Fruit fly (Drosophila melanogaster) whole organism, prepupa: ENCODE data around the gene hale.

Experiments
- Blimp-1 ChIP-seq: fragments of 200-800 bp; sonication (Bioruptor generic); optimal IDR thresholded peaks from 3 replicates; lab custom pipeline; 2017; ENCODE audit warnings: missing biosample characterization, missing genetic modification characterization, mild to moderate bottlenecking, moderate library complexity, missing genetic modification reagents
- CG10669 ChIP-seq: fragments of 200-800 bp; sonication (Bioruptor generic); optimal IDR thresholded peaks from 3 replicates; lab custom pipeline; 2018; ENCODE audit warnings: missing biosample characterization, mild to moderate bottlenecking, missing genetic modification characterization, moderate library complexity
- CG11294 ChIP-seq: fragments of 200-800 bp; sonication (Bioruptor generic); IDR thresholded peaks from 2 replicates; pipeline ENCODE4 v1.3.6; 2022; ENCODE audit warnings: missing biosample characterization, missing genetic modification characterization
- CG15336 ChIP-seq: fragments of 200-800 bp; sonication (Bioruptor generic); IDR thresholded peaks from 2 replicates; pipeline ENCODE4 v1.3.6; 2022; ENCODE audit warnings: missing biosample characterization, missing genetic modification characterization
- CG1621 ChIP-seq: fragments of 200-800 bp; sonication (Bioruptor generic); optimal IDR thresholded peaks from 3 replicates; lab custom pipeline; 2018; ENCODE audit warnings: missing biosample characterization, mild to moderate bottlenecking, missing genetic modification characterization
- CG31627 ChIP-seq: fragments of 200-800 bp; sonication (Bioruptor generic); optimal IDR thresholded peaks from 3 replicates; lab custom pipeline; 2016; ENCODE audit warnings: missing biosample characterization, missing genetic modification characterization
- CG34406 ChIP-seq: fragments of 200-800 bp; sonication (Bioruptor generic); optimal IDR thresholded peaks from 3 replicates; lab custom pipeline; 2016; ENCODE audit warnings: missing biosample characterization, missing genetic modification characterization
- CG3919 ChIP-seq: fragments of 200-800 bp; sonication (Bioruptor generic); optimal IDR thresholded peaks from 3 replicates; lab custom pipeline; 2016; ENCODE audit warnings: missing biosample characterization, missing genetic modification characterization
- CG4318 ChIP-seq: fragments of 200-800 bp; sonication (Bioruptor generic); optimal IDR thresholded peaks from 3 replicates; lab custom pipeline; 2017; ENCODE audit warnings: missing biosample characterization, mild to moderate bottlenecking, missing genetic modification characterization
- CG8319 ChIP-seq: fragments of 200-800 bp; sonication (Bioruptor generic); optimal IDR thresholded peaks from 3 replicates; lab custom pipeline; 2016; ENCODE audit warnings: missing biosample characterization, missing genetic modification characterization
- CG8632 ChIP-seq: fragments of 200-800 bp; sonication (Bioruptor generic); optimal IDR thresholded peaks from 3 replicates; lab custom pipeline; 2016; ENCODE audit warnings: missing biosample characterization, missing genetic modification characterization
- CG9139 ChIP-seq: fragments of 200-800 bp; sonication (Bioruptor generic); optimal IDR thresholded peaks from 3 replicates; lab custom pipeline; 2017; ENCODE audit warnings: missing biosample characterization, mild to moderate bottlenecking, missing genetic modification characterization
- Eip75B ChIP-seq: fragments of 200-800 bp; sonication (Bioruptor generic); optimal IDR thresholded peaks from 3 replicates; lab custom pipeline; 2016; ENCODE audit warnings: missing biosample characterization, missing genetic modification characterization
- Eip78C ChIP-seq: fragments of 200-800 bp; sonication (Bioruptor generic); peaks from one replicate; lab custom pipeline; 2016; ENCODE audit warnings: missing biosample characterization, missing genetic modification characterization
- Eip93F ChIP-seq: fragments of 200-800 bp; sonication (Bioruptor generic); optimal IDR thresholded peaks from 2 replicates; lab custom pipeline; 2016; ENCODE audit warnings: missing biosample characterization, mild to moderate bottlenecking, missing genetic modification characterization
- Ets21C ChIP-seq: fragments of 200-800 bp; sonication (Bioruptor generic); optimal IDR thresholded peaks from 3 replicates; lab custom pipeline; 2016; ENCODE audit warnings: missing biosample characterization, missing genetic modification characterization
- Ets96B ChIP-seq: fragments of 200-800 bp; optimal IDR thresholded peaks from 2 replicates; lab custom pipeline; 2019; ENCODE audit warnings: missing biosample characterization, mild to moderate bottlenecking, missing genetic modification characterization, moderate library complexity
- Gug ChIP-seq: fragments of 200-800 bp; sonication (Bioruptor generic); IDR thresholded peaks from 2 replicates; pipeline ENCODE4 v1.3.6; 2022; ENCODE audit warnings: missing biosample characterization, missing genetic modification characterization
- Hr4 ChIP-seq: fragments of 200-800 bp; sonication (Bioruptor generic); optimal IDR thresholded peaks from 3 replicates; lab custom pipeline; 2016; ENCODE audit warnings: missing biosample characterization, missing genetic modification characterization
- Met ChIP-seq: fragments of 200-800 bp; sonication (Bioruptor generic); optimal IDR thresholded peaks from 3 replicates; lab custom pipeline; 2016; ENCODE audit warnings: missing biosample characterization, missing genetic modification characterization
- OdsH ChIP-seq: fragments of 200-800 bp; sonication (Bioruptor generic); optimal IDR thresholded peaks from 3 replicates; lab custom pipeline; 2016; ENCODE audit warnings: missing biosample characterization, missing genetic modification characterization
- Sox14 ChIP-seq: fragments of 200-800 bp; sonication (Bioruptor generic); optimal IDR thresholded peaks from 3 replicates; lab custom pipeline; 2016; ENCODE audit warnings: missing biosample characterization, missing genetic modification characterization
- Sox15 ChIP-seq: fragments of 200-800 bp; sonication (Bioruptor generic); optimal IDR thresholded peaks from 3 replicates; lab custom pipeline; 2016; ENCODE audit warnings: missing biosample characterization, missing genetic modification characterization
- acj6 ChIP-seq: fragments of 200-800 bp; sonication (Bioruptor generic); optimal IDR thresholded peaks from 3 replicates; lab custom pipeline; 2016; ENCODE audit warnings: missing biosample characterization, missing genetic modification characterization
- cyc ChIP-seq: fragments of 200-800 bp; sonication (Bioruptor generic); optimal IDR thresholded peaks from 3 replicates; lab custom pipeline; 2016; ENCODE audit warnings: missing biosample characterization, missing genetic modification characterization
- dsx ChIP-seq: fragments of 200-800 bp; optimal IDR thresholded peaks from 3 replicates; lab custom pipeline; 2019; ENCODE audit warnings: missing biosample characterization, mild to moderate bottlenecking, missing genetic modification characterization, moderate library complexity; ENCODE audit not compliant: poor library complexity, severe bottlenecking
- esn ChIP-seq: fragments of 200-800 bp; sonication (Bioruptor generic); optimal IDR thresholded peaks from 2 replicates; lab custom pipeline; 2016; ENCODE audit warnings: missing biosample characterization, mild to moderate bottlenecking, missing genetic modification characterization, moderate library complexity
- fd85E ChIP-seq: fragments of 200-800 bp; sonication (Bioruptor generic); optimal IDR thresholded peaks from 3 replicates; lab custom pipeline; 2016; ENCODE audit warnings: missing biosample characterization, missing genetic modification characterization
- fkh ChIP-seq: fragments of 200-800 bp; sonication (Bioruptor generic); optimal IDR thresholded peaks from 3 replicates; lab custom pipeline; 2017; ENCODE audit warnings: missing biosample characterization, mild to moderate bottlenecking, missing genetic modification characterization, moderate library complexity
- lz ChIP-seq: fragments of 200-800 bp; sonication (Bioruptor generic); optimal IDR thresholded peaks from 3 replicates; lab custom pipeline; 2016; ENCODE audit warnings: missing biosample characterization, missing genetic modification characterization
- ss ChIP-seq, 2 experiments: fragments of 200-800 bp; sonication (Bioruptor generic); optimal IDR thresholded peaks; 2 replicates in 1 of 2; 3 replicates in 1 of 2; lab custom pipeline; 2017 to 2018; ENCODE audit warnings: mild to moderate bottlenecking in 2 of 2, missing biosample characterization in 2 of 2, missing genetic modification characterization in 2 of 2, moderate library complexity in 1 of 2
- svp ChIP-seq: fragments of 200-800 bp; sonication (Bioruptor generic); peaks from one replicate; lab custom pipeline; 2016; ENCODE audit warnings: missing biosample characterization, missing genetic modification characterization
- topi ChIP-seq: fragments of 200-800 bp; sonication (Bioruptor generic); optimal IDR thresholded peaks from 3 replicates; lab custom pipeline; 2016; ENCODE audit warnings: missing biosample characterization, missing genetic modification characterization

The hale gene

dm6 chr3L:19985768-19986167 is at the start of gene hale, which contains the start of gene schuy:
Gene hale, minus strand, starts transcription at chr3L:19985868.
Gene schuy, plus strand, starts transcription at chr3L:19986093.
- TF ChIP-seq CG34406 (GFP tag; lab: Kevin White, UChicago), result no peak
- no peak for TF ChIP-seq CG9139 (GFP tag; lab: Kevin White, UChicago)
- no peak for TF ChIP-seq Sox14
- TF ChIP-seq CG31627, result no peak
- TF ChIP-seq fd85E (GFP tag; lab: Kevin White, UChicago), result no peak
- TF ChIP-seq Blimp-1 (GFP tag; lab: Kevin White, UChicago), result no peak
- no peak for TF ChIP-seq OdsH (GFP tag; lab: Kevin White, UChicago)
- no peak for TF ChIP-seq Eip93F (GFP tag; lab: Kevin White, UChicago)
- no peak for TF ChIP-seq CG3919 (GFP tag; lab: Kevin White, UChicago)
- TF ChIP-seq cyc (GFP tag; lab: Kevin White, UChicago), result no peak
- no peak for TF ChIP-seq CG1621
- TF ChIP-seq Eip78C (GFP tag; lab: Kevin White, UChicago), result no peak
- TF ChIP-seq CG8632 (GFP tag; lab: Kevin White, UChicago), result no peak
- no peak for TF ChIP-seq CG11294 (GFP tag; lab: Robert Waterston, UW)
- TF ChIP-seq svp (GFP tag; lab: Kevin White, UChicago), result no peak
- TF ChIP-seq Sox15, result no peak
- no peak for TF ChIP-seq esn (GFP tag; lab: Kevin White, UChicago)

DNA sequence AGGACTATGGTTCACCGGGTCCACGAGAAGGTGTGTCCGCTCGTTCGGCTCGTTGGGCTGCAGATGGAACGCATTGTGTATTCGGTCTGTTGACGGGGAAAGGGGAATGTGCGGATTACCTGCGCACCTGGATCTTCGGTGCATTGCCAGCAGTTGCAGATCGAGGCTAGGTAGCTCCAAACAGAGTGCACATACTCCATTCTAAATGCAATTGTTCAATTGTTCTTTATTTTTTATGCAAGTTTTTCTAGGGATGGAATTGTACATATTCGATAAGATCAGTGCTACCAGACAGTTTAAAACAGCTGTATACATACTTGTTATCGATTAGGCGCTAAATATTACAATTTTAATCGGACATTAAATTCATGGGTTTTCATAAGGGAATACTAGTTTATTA is 43.1 kb upstream of the hale start, which contains the start of gene Lamtor1:
TSS of gene Lamtor1 (minus strand) at position 268 of the 400 bp plus-strand sequence.
- TF ChIP-seq cyc (GFP tag; lab: Kevin White, UChicago), result no peak
- TF ChIP-seq CG8319 (GFP tag; lab: Kevin White, UChicago), result no peak
- no peak for TF ChIP-seq CG10669
- TF ChIP-seq Met (GFP tag; lab: Kevin White, UChicago), result no peak
- no peak for TF ChIP-seq Sox15
- no peak for TF ChIP-seq ss (GFP tag; optimal IDR thresholded peaks at IDR 0.05; lab: Kevin White, UChicago)
- TF ChIP-seq CG1621, result no peak
- TF ChIP-seq Ets21C (GFP tag; lab: Kevin White, UChicago), result no peak
- TF ChIP-seq Ets96B (tag; lab: Kevin White, UChicago), result no peak
- no peak for TF ChIP-seq fkh (GFP tag; lab: Kevin White, UChicago)
- TF ChIP-seq Hr4 (GFP tag; lab: Kevin White, UChicago), result no peak
- TF ChIP-seq acj6 (GFP tag; lab: Kevin White, UChicago), result no peak
- TF ChIP-seq Gug (GFP tag; lab: Robert Waterston, UW), result no peak
- no peak for TF ChIP-seq CG4318 (GFP tag; lab: Kevin White, UChicago)
- TF ChIP-seq topi, result no peak

dm6 chr3L:20027735-20028134 is 42.1 kb upstream of the hale start, which contains the start of gene CG14183:
Gene CG14183, minus strand, starts transcription at chr3L:20027835.
- no peak for TF ChIP-seq dsx (GFP tag; lab: Kevin White, UChicago)
- TF ChIP-seq Eip75B, result no peak
- no peak for TF ChIP-seq CG15336 (GFP tag; lab: Robert Waterston, UW)

DNA sequence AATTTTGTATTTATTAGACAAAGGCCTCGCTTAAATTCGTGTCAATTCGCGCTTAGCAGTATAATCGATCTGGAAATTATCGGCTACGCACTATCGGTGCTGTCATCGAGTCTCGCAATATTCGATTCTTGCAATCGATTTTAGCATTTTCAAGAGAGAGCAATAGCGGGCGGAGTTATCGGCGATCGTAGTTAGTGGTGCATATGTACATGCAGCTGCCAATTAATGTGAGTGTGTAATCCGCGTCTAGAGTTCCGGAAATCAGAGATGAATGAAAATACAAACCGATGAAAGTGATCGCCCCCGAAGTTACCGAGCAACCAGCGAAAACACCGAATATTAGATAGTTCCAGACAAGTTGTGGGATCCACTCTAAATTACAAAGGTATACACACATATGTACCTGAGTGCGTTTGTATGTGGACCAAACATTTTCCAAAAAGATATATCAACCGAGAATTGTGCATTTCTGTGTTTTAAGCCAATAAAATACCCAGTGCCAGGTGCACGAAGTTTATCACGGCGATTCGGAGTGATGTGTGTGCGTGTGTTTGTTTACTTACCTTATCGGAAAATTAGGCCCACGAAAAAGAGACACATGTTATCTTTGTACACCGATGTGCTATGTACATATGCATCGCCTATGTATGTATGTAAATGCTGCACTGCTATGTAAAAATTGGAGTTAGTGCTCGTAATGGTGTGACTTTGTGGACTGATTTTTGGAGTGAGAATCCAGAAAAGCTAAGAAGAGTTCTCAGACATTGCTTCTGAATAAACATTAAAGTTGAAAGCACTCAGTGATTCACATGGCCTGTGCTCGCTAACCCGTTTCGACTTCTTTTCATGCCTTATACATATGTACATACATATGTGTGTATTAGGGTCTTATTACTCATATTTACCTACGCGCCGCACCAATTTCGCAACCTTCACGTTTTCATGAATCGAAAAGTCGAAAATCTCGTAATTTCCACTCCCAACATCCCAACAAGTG is 20.9 kb upstream of the hale start:
- TF ChIP-seq fkh (GFP tag; lab: Kevin White, UChicago), result peak; percentile 87
- no peak for TF ChIP-seq lz
